Worm (Caenorhabditis elegans) whole organism, mixed stage, embryonic: ENCODE measurements around the gene T01C1.4.

Source experiments
- M03D4.4 ChIP-seq: sonication (generic microtip); optimal IDR thresholded peaks from 2 replicates; lab custom pipeline; 2017; ENCODE audit warnings: mild to moderate bottlenecking, missing genetic modification characterization, missing compliant biosample characterization
- ceh-39 ChIP-seq: fragments of 150-350 bp; optimal IDR thresholded peaks from 2 replicates; lab custom pipeline; 2014; ENCODE audit warnings: missing biosample characterization, missing genetic modification characterization
- ceh-83 ChIP-seq: fragments of 200-800 bp; sonication (Bioruptor generic); optimal IDR thresholded peaks from 2 replicates; lab custom pipeline; 2018; ENCODE audit warnings: mild to moderate bottlenecking, missing genetic modification characterization, missing compliant biosample characterization
- elt-1 ChIP-seq: sonication (generic microtip); optimal IDR thresholded peaks from 2 replicates; lab custom pipeline; 2017; ENCODE audit warnings: missing genetic modification characterization, mild to moderate bottlenecking, missing compliant biosample characterization, antibody characterized with exemption, moderate library complexity, borderline replicate concordance; ENCODE audit not compliant: insufficient read depth
- elt-3 ChIP-seq: fragments of 150-350 bp; optimal IDR thresholded peaks from 2 replicates; lab custom pipeline; 2014; ENCODE audit warnings: missing biosample characterization, missing genetic modification characterization
- lin-13 ChIP-seq: fragments of 150-350 bp; optimal IDR thresholded peaks from 2 replicates; lab custom pipeline; 2014; ENCODE audit warnings: missing biosample characterization, missing genetic modification characterization
- lin-32 ChIP-seq: fragments of 200-800 bp; sonication (Bioruptor generic); optimal IDR thresholded peaks from 2 replicates; lab custom pipeline; 2018; ENCODE audit warnings: mild to moderate bottlenecking, missing genetic modification characterization, missing compliant biosample characterization
- nhr-12 ChIP-seq: fragments of 150-350 bp; optimal IDR thresholded peaks from 2 replicates; lab custom pipeline; 2014; ENCODE audit warnings: missing biosample characterization, missing genetic modification characterization
- nhr-237 ChIP-seq: fragments of 150-350 bp; optimal IDR thresholded peaks from 2 replicates; lab custom pipeline; 2014; ENCODE audit warnings: missing biosample characterization, missing genetic modification characterization
- pha-4 ChIP-seq: fragments of 150-350 bp; optimal IDR thresholded peaks from 2 replicates; lab custom pipeline; 2018; ENCODE audit warnings: missing biosample characterization, missing genetic modification reagents, missing genetic modification characterization
- unc-39 ChIP-seq: fragments of 150-350 bp; optimal IDR thresholded peaks from 2 replicates; lab custom pipeline; 2014; ENCODE audit warnings: missing biosample characterization, missing genetic modification characterization
- unc-62 ChIP-seq: fragments of 150-350 bp; optimal IDR thresholded peaks from 2 replicates; lab custom pipeline; 2014; ENCODE audit warnings: missing biosample characterization, missing genetic modification reagents, missing genetic modification characterization

DNA sequence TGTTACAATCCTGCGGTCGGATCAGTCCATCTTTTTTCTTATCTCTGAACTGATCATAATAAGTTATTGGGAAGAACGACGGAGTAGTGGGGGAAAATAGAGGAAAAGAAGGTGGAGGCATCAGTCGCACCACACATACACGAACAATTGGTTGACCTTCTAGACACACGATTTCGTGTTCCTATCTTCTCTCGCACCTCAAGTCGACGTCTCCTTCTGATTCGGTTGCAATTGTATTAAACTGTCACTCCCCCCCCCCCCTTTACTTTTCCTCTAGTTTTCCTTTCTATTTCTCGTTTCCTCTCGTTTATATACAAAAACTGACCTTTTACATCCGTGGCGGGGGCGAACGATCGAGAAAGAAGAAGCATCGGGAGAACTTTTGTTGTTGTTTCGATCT is 25.7 kb downstream of the T01C1.4 start:
- TF ChIP-seq elt-1 (tag; lab: Kevin White, UChicago) (peak; percentile 55), M03D4.4 (tag; lab: Kevin White, UChicago) (no peak), pha-4 (tag; lab: Kevin White, UChicago) (no peak), nhr-12 (tag; lab: Kevin White, UChicago) (no peak), nhr-237 (no peak), unc-62 (no peak), lin-13 (no peak), ceh-39 (tag; lab: Kevin White, UChicago) (no peak), elt-3 (tag; lab: Kevin White, UChicago) (no peak), lin-32 (GFP tag; lab: Kevin White, UChicago) (no peak), unc-39 (tag; lab: Kevin White, UChicago) (no peak), ceh-83 (GFP tag; lab: Kevin White, UChicago) (no peak)
